Worm (Caenorhabditis elegans) whole organism, L1 larva: ENCODE results near the gene srv-1.

Experiments
- C16A3.4 ChIP-seq: fragments of 150-350 bp; optimal IDR thresholded peaks from 2 replicates; lab custom pipeline; 2014; ENCODE audit warnings: missing biosample characterization, missing genetic modification characterization
- F16B12.6 ChIP-seq: fragments of 150-350 bp; optimal IDR thresholded peaks from 2 replicates; lab custom pipeline; 2014; ENCODE audit warnings: missing biosample characterization, missing genetic modification characterization
- Y116A8C.19 ChIP-seq: sonication (generic microtip); optimal IDR thresholded peaks from 2 replicates; lab custom pipeline; 2016; ENCODE audit warnings: missing compliant biosample characterization, missing genetic modification characterization, borderline replicate concordance
- aha-1 ChIP-seq: fragments of 150-350 bp; optimal IDR thresholded peaks from 2 replicates; lab custom pipeline; 2014; ENCODE audit warnings: missing biosample characterization, missing genetic modification characterization
- ama-1 ChIP-seq: fragments of 150-350 bp; optimal IDR thresholded peaks from 2 replicates; lab custom pipeline; 2014
- ceh-82 ChIP-seq, 3 experiments: fragments of 150-350 bp in 1 of 3; sonication (generic microtip) in 2 of 3; optimal IDR thresholded peaks; 2 replicates each; lab custom pipeline; 2014 to 2017; ENCODE audit warnings: missing biosample characterization in 3 of 3, missing genetic modification characterization in 3 of 3
- ceh-90 ChIP-seq: sonication (generic microtip); optimal IDR thresholded peaks from 2 replicates; lab custom pipeline; 2016; ENCODE audit warnings: missing genetic modification characterization, missing compliant biosample characterization
- dpl-1 ChIP-seq, 3 experiments: fragments of 150-350 bp in 2 of 3; sonication (generic microtip) in 1 of 3; optimal IDR thresholded peaks; 2 replicates each; lab custom pipeline; 2014 to 2017; ENCODE audit warnings: missing biosample characterization in 3 of 3, missing genetic modification characterization in 3 of 3, missing genetic modification reagents in 3 of 3
- dsc-1 ChIP-seq: sonication (generic microtip); optimal IDR thresholded peaks from 2 replicates; lab custom pipeline; 2016; ENCODE audit warnings: mild to moderate bottlenecking, missing genetic modification characterization, missing compliant biosample characterization
- efl-3 ChIP-seq: fragments of 200-800 bp; sonication (Bioruptor generic); optimal IDR thresholded peaks from 2 replicates; lab custom pipeline; 2018; ENCODE audit warnings: mild to moderate bottlenecking, missing genetic modification characterization, missing compliant biosample characterization
- elt-2 ChIP-seq: sonication (generic microtip); optimal IDR thresholded peaks from 2 replicates; lab custom pipeline; 2016; ENCODE audit warnings: missing genetic modification characterization, mild to moderate bottlenecking, inconsistent platforms, missing compliant biosample characterization, missing genetic modification reagents
- elt-3 ChIP-seq, 6 experiments: fragments of 150-350 bp in 1 of 6; sonication (generic microtip); optimal IDR thresholded peaks; 2 replicates each; lab custom pipeline; 2017 to 2018; ENCODE audit warnings: missing biosample characterization in 6 of 6, missing genetic modification characterization in 6 of 6, inconsistent platforms in 1 of 6
- fkh-10 ChIP-seq: sonication (generic microtip); optimal IDR thresholded peaks from 2 replicates; lab custom pipeline; 2017; ENCODE audit warnings: missing biosample characterization, missing genetic modification reagents, missing genetic modification characterization
- fkh-8 ChIP-seq: sonication (generic microtip); optimal IDR thresholded peaks from 2 replicates; lab custom pipeline; 2016; ENCODE audit warnings: mild to moderate bottlenecking, missing genetic modification characterization, missing compliant biosample characterization
- fos-1 ChIP-seq: fragments of 150-350 bp; optimal IDR thresholded peaks from 2 replicates; lab custom pipeline; 2014; ENCODE audit warnings: missing biosample characterization, missing genetic modification characterization
- grh-1 ChIP-seq: fragments of 200-800 bp; sonication (Bioruptor generic); IDR thresholded peaks from 2 replicates; pipeline ENCODE4 v1.3.6; 2022; ENCODE audit warnings: missing genetic modification reagents, missing genetic modification characterization, missing compliant biosample characterization
- hlh-17 ChIP-seq: fragments of 200-800 bp; sonication (Bioruptor generic); optimal IDR thresholded peaks from 2 replicates; lab custom pipeline; 2018; ENCODE audit warnings: missing genetic modification characterization, mild to moderate bottlenecking, missing compliant biosample characterization, moderate library complexity, borderline replicate concordance
- hlh-4 ChIP-seq: sonication (generic microtip); optimal IDR thresholded peaks from 2 replicates; lab custom pipeline; 2016; ENCODE audit warnings: mild to moderate bottlenecking, missing genetic modification characterization, missing compliant biosample characterization
- hpl-2 ChIP-seq: fragments of 150-350 bp; optimal IDR thresholded peaks from 2 replicates; lab custom pipeline; 2014; ENCODE audit warnings: missing biosample characterization, missing genetic modification reagents, missing genetic modification characterization
- irx-1 ChIP-seq: sonication (generic microtip); optimal IDR thresholded peaks from 2 replicates; lab custom pipeline; 2016; ENCODE audit warnings: missing genetic modification characterization, missing compliant biosample characterization
- isw-1 ChIP-seq: fragments of 200-800 bp; sonication (Bioruptor generic); IDR thresholded peaks from 2 replicates; pipeline ENCODE4 v1.3.6; 2022; ENCODE audit warnings: missing genetic modification characterization, missing compliant biosample characterization
- jun-1 ChIP-seq: fragments of 150-350 bp; optimal IDR thresholded peaks from 2 replicates; lab custom pipeline; 2014; ENCODE audit warnings: missing biosample characterization, missing genetic modification reagents, missing genetic modification characterization
- lin-13 ChIP-seq: fragments of 150-350 bp; optimal IDR thresholded peaks from 2 replicates; lab custom pipeline; 2014; ENCODE audit warnings: missing biosample characterization, missing genetic modification reagents, missing genetic modification characterization
- lin-14 ChIP-seq: fragments of 200-800 bp; sonication (Bioruptor generic); optimal IDR thresholded peaks from 2 replicates; lab custom pipeline; 2018; ENCODE audit warnings: mild to moderate bottlenecking, missing genetic modification characterization, moderate library complexity, missing compliant biosample characterization
- lin-35 ChIP-seq, 2 experiments: fragments of 150-350 bp; optimal IDR thresholded peaks; 2 replicates each; lab custom pipeline; 2014; ENCODE audit warnings: missing biosample characterization in 2 of 2, missing genetic modification characterization in 2 of 2, missing genetic modification reagents in 2 of 2
- mab-9 ChIP-seq: fragments of 200-800 bp; sonication (Bioruptor generic); IDR thresholded peaks from 2 replicates; pipeline ENCODE4 v1.3.6; 2022; ENCODE audit warnings: missing genetic modification reagents, missing genetic modification characterization, missing compliant biosample characterization
- mep-1 ChIP-seq: fragments of 150-350 bp; optimal IDR thresholded peaks from 2 replicates; lab custom pipeline; 2014; ENCODE audit warnings: missing biosample characterization, missing genetic modification characterization
- nhr-11 ChIP-seq: fragments of 150-350 bp; optimal IDR thresholded peaks from 2 replicates; lab custom pipeline; 2014; ENCODE audit warnings: missing biosample characterization, missing genetic modification characterization
- nhr-12 ChIP-seq: sonication (generic microtip); optimal IDR thresholded peaks from 2 replicates; lab custom pipeline; 2017; ENCODE audit warnings: missing biosample characterization, missing genetic modification characterization
- nhr-20 ChIP-seq: sonication (generic microtip); optimal IDR thresholded peaks from 2 replicates; lab custom pipeline; 2016; ENCODE audit warnings: mild to moderate bottlenecking, missing genetic modification characterization, missing compliant biosample characterization
- nhr-28 ChIP-seq: fragments of 150-350 bp; optimal IDR thresholded peaks from 2 replicates; lab custom pipeline; 2014; ENCODE audit warnings: missing biosample characterization, missing genetic modification characterization
- nhr-47 ChIP-seq: sonication (generic microtip); optimal IDR thresholded peaks from 2 replicates; lab custom pipeline; 2016; ENCODE audit warnings: mild to moderate bottlenecking, missing genetic modification characterization, moderate library complexity, missing compliant biosample characterization
- nhr-76 ChIP-seq: sonication (generic microtip); optimal IDR thresholded peaks from 2 replicates; lab custom pipeline; 2017; ENCODE audit warnings: missing biosample characterization, missing genetic modification characterization
- nhr-77 ChIP-seq: fragments of 150-350 bp; optimal IDR thresholded peaks from 2 replicates; lab custom pipeline; 2014; ENCODE audit warnings: missing biosample characterization, missing genetic modification characterization
- nhr-84 ChIP-seq: sonication (generic microtip); optimal IDR thresholded peaks from 2 replicates; lab custom pipeline; 2017; ENCODE audit warnings: missing biosample characterization, missing genetic modification characterization
- nhr-90 ChIP-seq: sonication (generic microtip); optimal IDR thresholded peaks from 2 replicates; lab custom pipeline; 2016; ENCODE audit warnings: mild to moderate bottlenecking, missing genetic modification characterization, missing compliant biosample characterization; ENCODE audit not compliant: poor library complexity
- pag-3 ChIP-seq: sonication (generic microtip); optimal IDR thresholded peaks from 2 replicates; lab custom pipeline; 2017; ENCODE audit warnings: missing genetic modification characterization, mild to moderate bottlenecking, missing compliant biosample characterization, antibody characterized with exemption, borderline replicate concordance; ENCODE audit not compliant: insufficient read depth
- pqm-1 ChIP-seq: sonication (generic microtip); optimal IDR thresholded peaks from 3 replicates; lab custom pipeline; 2017; ENCODE audit warnings: missing biosample characterization, missing genetic modification characterization
- rnt-1 ChIP-seq: sonication (generic microtip); optimal IDR thresholded peaks from 2 replicates; lab custom pipeline; 2016; ENCODE audit warnings: mild to moderate bottlenecking, missing genetic modification characterization, moderate library complexity, missing compliant biosample characterization
- skn-1 ChIP-seq: fragments of 150-350 bp; optimal IDR thresholded peaks from 2 replicates; lab custom pipeline; 2014; ENCODE audit warnings: missing biosample characterization, missing genetic modification characterization
- snpc-4 ChIP-seq: fragments of 150-350 bp; optimal IDR thresholded peaks from 2 replicates; lab custom pipeline; 2014; ENCODE audit warnings: missing biosample characterization, missing genetic modification characterization
- sptf-1 ChIP-seq: fragments of 150-350 bp; optimal IDR thresholded peaks from 2 replicates; lab custom pipeline; 2014; ENCODE audit warnings: missing biosample characterization, missing genetic modification characterization
- sup-37 ChIP-seq: fragments of 200-800 bp; sonication (Bioruptor generic); optimal IDR thresholded peaks from 2 replicates; lab custom pipeline; 2018; ENCODE audit warnings: mild to moderate bottlenecking, missing genetic modification characterization, missing compliant biosample characterization
- tbx-2 ChIP-seq: sonication (generic microtip); optimal IDR thresholded peaks from 2 replicates; lab custom pipeline; 2016; ENCODE audit warnings: missing genetic modification characterization, missing compliant biosample characterization
- unc-30 ChIP-seq: sonication (generic microtip); optimal IDR thresholded peaks from 2 replicates; lab custom pipeline; 2017; ENCODE audit warnings: missing biosample characterization, missing genetic modification characterization
- unc-62 ChIP-seq: fragments of 150-350 bp; optimal IDR thresholded peaks from 2 replicates; lab custom pipeline; 2014; ENCODE audit warnings: missing biosample characterization, missing genetic modification reagents, missing genetic modification characterization
- unc-86 ChIP-seq: sonication (generic microtip); optimal IDR thresholded peaks from 2 replicates; lab custom pipeline; 2016; ENCODE audit warnings: missing genetic modification characterization, missing compliant biosample characterization
- unc-98 ChIP-seq: fragments of 200-800 bp; sonication (Bioruptor generic); IDR thresholded peaks from 2 replicates; pipeline ENCODE4 v1.3.6; 2022; ENCODE audit warnings: missing genetic modification characterization, missing compliant biosample characterization
- zip-4 ChIP-seq: fragments of 200-800 bp; sonication (Bioruptor generic); optimal IDR thresholded peaks from 2 replicates; lab custom pipeline; 2018; ENCODE audit warnings: mild to moderate bottlenecking, missing genetic modification characterization, moderate library complexity, missing compliant biosample characterization
- ztf-11 ChIP-seq, 2 experiments: sonication (generic microtip); optimal IDR thresholded peaks; 2 replicates each; lab custom pipeline; 2016 to 2017; ENCODE audit warnings: missing genetic modification characterization in 2 of 2, missing biosample characterization in 1 of 2, missing compliant biosample characterization in 1 of 2
- ztf-4 ChIP-seq: fragments of 150-350 bp; optimal IDR thresholded peaks from 2 replicates; lab custom pipeline; 2014; ENCODE audit warnings: missing biosample characterization, missing genetic modification characterization

srv-1 gene

DNA sequence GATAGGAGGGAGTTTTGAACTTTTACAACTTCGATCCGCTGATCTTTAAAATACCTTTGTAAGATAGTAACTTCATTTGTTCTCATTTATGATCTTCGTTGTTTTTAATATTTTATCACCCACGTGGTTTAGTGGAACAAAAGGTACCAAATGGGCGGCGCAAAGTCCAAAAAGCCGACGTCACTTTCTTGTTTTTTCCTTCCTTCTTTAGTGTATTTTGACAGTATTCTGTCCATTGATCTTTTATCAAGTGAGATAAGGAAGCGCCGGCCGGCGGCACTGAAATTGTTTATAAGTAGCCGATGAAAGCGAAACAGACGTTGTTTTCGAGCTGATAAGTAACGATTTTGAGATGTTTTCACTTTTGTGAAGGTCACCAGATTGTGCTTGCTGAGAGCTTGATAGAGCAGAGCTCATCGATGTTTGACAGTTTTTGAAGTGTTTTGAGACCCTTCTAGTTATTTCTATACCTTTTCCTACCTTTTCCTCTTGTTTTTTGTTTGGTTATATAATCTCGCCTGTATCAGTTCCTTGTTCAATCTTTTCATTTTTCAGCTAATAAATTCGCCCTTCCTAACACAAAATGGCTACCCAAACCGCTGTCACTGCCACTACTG is 22.5 kb downstream of the srv-1 start, which contains the start of gene K04C2.3 (continued):
- no peak for TF ChIP-seq sptf-1 (tag; lab: Kevin White, UChicago)
- TF ChIP-seq sup-37 (GFP tag; lab: Kevin White, UChicago) = no peak
- TF ChIP-seq fos-1 (tag; lab: Kevin White, UChicago) = no peak
- no peak for TF ChIP-seq fkh-8 (tag; lab: Kevin White, UChicago)
- no peak for TF ChIP-seq unc-86
- TF ChIP-seq elt-3 (tag; optimal IDR thresholded peaks at IDR 0.05; lab: Kevin White, UChicago) = peak in 2 of 6 experiments; percentile 10
- TF ChIP-seq hlh-17 (GFP tag; lab: Kevin White, UChicago) = no peak
- no peak for TF ChIP-seq ztf-4 (tag; lab: Kevin White, UChicago)
- no peak for TF ChIP-seq isw-1 (GFP tag; lab: Robert Waterston, UW)

- TF ChIP-seq rnt-1 (tag; lab: Kevin White, UChicago) (peak; percentile 75), pqm-1 (tag; lab: Kevin White, UChicago) (no peak), unc-98 (no peak), nhr-28 (tag; lab: Kevin White, UChicago) (no peak), nhr-12 (tag; lab: Kevin White, UChicago) (no peak), F16B12.6 (tag; lab: Kevin White, UChicago) (no peak), irx-1 (tag; lab: Kevin White, UChicago) (no peak), ama-1 (lab: Kevin White, UChicago) (peak; percentile 55), fkh-10 (GFP tag; lab: Kevin White, UChicago) (no peak), aha-1 (tag; lab: Kevin White, UChicago) (no peak), fkh-8 (tag; lab: Kevin White, UChicago) (peak; percentile 32), nhr-90 (tag; lab: Kevin White, UChicago) (no peak), lin-14 (GFP tag; lab: Kevin White, UChicago) (peak; percentile 81), snpc-4 (no peak), mab-9 (GFP tag; lab: Robert Waterston, UW) (no peak), unc-30 (tag; lab: Kevin White, UChicago) (no peak), tbx-2 (tag; lab: Kevin White, UChicago) (peak; percentile 4), ceh-90 (tag; lab: Kevin White, UChicago) (no peak), ceh-82 (tag; optimal IDR thresholded peaks at IDR 0.05; lab: Kevin White, UChicago) (peak in 1 of 3 experiments; percentile 16), ztf-11 (tag; optimal IDR thresholded peaks at IDR 0.05; lab: Kevin White, UChicago) (no peak), sup-37 (GFP tag; lab: Kevin White, UChicago) (no peak), skn-1 (tag; lab: Kevin White, UChicago) (no peak), pag-3 (tag; lab: Kevin White, UChicago) (no peak), lin-13 (no peak), nhr-77 (tag; lab: Kevin White, UChicago) (no peak), nhr-76 (tag; lab: Kevin White, UChicago) (no peak), C16A3.4 (tag; lab: Kevin White, UChicago) (no peak), dpl-1 (GFP tag; optimal IDR thresholded peaks at IDR 0.05; lab: Kevin White, UChicago) (no peak), lin-35 (GFP tag; optimal IDR thresholded peaks at IDR 0.05; lab: Kevin White, UChicago) (no peak), unc-62 (GFP tag; lab: Kevin White, UChicago) (no peak), nhr-11 (tag; lab: Kevin White, UChicago) (peak; percentile 50), zip-4 (GFP tag; lab: Kevin White, UChicago) (no peak), hpl-2 (GFP tag; lab: Kevin White, UChicago) (no peak), hlh-4 (tag; lab: Kevin White, UChicago) (no peak), nhr-84 (tag; lab: Kevin White, UChicago) (no peak), mep-1 (tag; lab: Kevin White, UChicago) (no peak), efl-3 (GFP tag; lab: Kevin White, UChicago) (no peak), nhr-20 (tag; lab: Kevin White, UChicago) (peak; percentile 36), Y116A8C.19 (tag; lab: Kevin White, UChicago) (no peak), grh-1 (no peak), nhr-47 (tag; lab: Kevin White, UChicago) (peak; percentile 50), dsc-1 (tag; lab: Kevin White, UChicago) (peak; percentile 5), elt-2 (tag; lab: Kevin White, UChicago) (no peak), jun-1 (tag; lab: Kevin White, UChicago) (no peak)
Measured at ce11 chrIII:6873724-6874123, 23.5 kb downstream of the srv-1 start.
